Worm (Caenorhabditis elegans) whole organism, L2 larva: Measurements from ENCODE around the gene unc-2.

Experiments used
- C34F6.9 ChIP-seq: fragments of 150-350 bp; optimal IDR thresholded peaks from 2 replicates; lab custom pipeline; 2014; ENCODE audit warnings: missing biosample characterization, missing genetic modification characterization
- F13H6.1 ChIP-seq: sonication (generic microtip); optimal IDR thresholded peaks from 2 replicates; lab custom pipeline; 2016; ENCODE audit warnings: missing genetic modification characterization, missing compliant biosample characterization
- R02D3.7 ChIP-seq: fragments of 150-350 bp; optimal IDR thresholded peaks from 2 replicates; lab custom pipeline; 2014; ENCODE audit warnings: missing biosample characterization, missing genetic modification characterization
- Y55F3AM.14 ChIP-seq: fragments of 200-800 bp; sonication (Bioruptor generic); optimal IDR thresholded peaks from 2 replicates; lab custom pipeline; 2018; ENCODE audit warnings: mild to moderate bottlenecking, missing genetic modification characterization, missing compliant biosample characterization
- ZK546.5 ChIP-seq: sonication (generic microtip); optimal IDR thresholded peaks from 2 replicates; lab custom pipeline; 2017; ENCODE audit warnings: missing biosample characterization, missing genetic modification characterization
- alr-1 ChIP-seq: fragments of 150-350 bp; optimal IDR thresholded peaks from 2 replicates; lab custom pipeline; 2014; ENCODE audit warnings: missing biosample characterization, missing genetic modification characterization
- blmp-1 ChIP-seq: sonication (generic microtip); optimal IDR thresholded peaks from 2 replicates; lab custom pipeline; 2017; ENCODE audit warnings: missing genetic modification characterization, mild to moderate bottlenecking, missing compliant biosample characterization, antibody characterized with exemption, moderate library complexity; ENCODE audit not compliant: insufficient read depth
- ceh-16 ChIP-seq: fragments of 150-350 bp; optimal IDR thresholded peaks from 2 replicates; lab custom pipeline; 2014; ENCODE audit warnings: missing biosample characterization, missing genetic modification characterization
- ceh-82 ChIP-seq: fragments of 150-350 bp; optimal IDR thresholded peaks from 2 replicates; lab custom pipeline; 2014; ENCODE audit warnings: missing biosample characterization, missing genetic modification characterization
- crh-2 ChIP-seq: sonication (generic microtip); optimal IDR thresholded peaks from 2 replicates; lab custom pipeline; 2017; ENCODE audit warnings: missing biosample characterization, missing genetic modification characterization
- dmd-4 ChIP-seq: sonication (generic microtip); optimal IDR thresholded peaks from 2 replicates; lab custom pipeline; 2017; ENCODE audit warnings: missing biosample characterization, missing genetic modification characterization
- egl-27 ChIP-seq: sonication (generic microtip); optimal IDR thresholded peaks from 3 replicates; lab custom pipeline; 2017; ENCODE audit warnings: missing biosample characterization, missing genetic modification reagents, missing genetic modification characterization
- elt-1 ChIP-seq: fragments of 150-350 bp; optimal IDR thresholded peaks from 2 replicates; lab custom pipeline; 2014; ENCODE audit warnings: missing biosample characterization, missing genetic modification characterization
- fos-1 ChIP-seq: fragments of 150-350 bp; optimal IDR thresholded peaks from 2 replicates; lab custom pipeline; 2014; ENCODE audit warnings: missing biosample characterization, missing genetic modification characterization
- gmeb-1 ChIP-seq: fragments of 150-350 bp; optimal IDR thresholded peaks from 2 replicates; lab custom pipeline; 2014; ENCODE audit warnings: missing biosample characterization, missing genetic modification characterization
- lin-11 ChIP-seq: fragments of 150-350 bp; sonication (generic microtip); optimal IDR thresholded peaks from 2 replicates; lab custom pipeline; 2014; ENCODE audit warnings: missing biosample characterization, missing genetic modification characterization, inconsistent platforms, mixed read lengths
- lin-13 ChIP-seq: fragments of 150-350 bp; optimal IDR thresholded peaks from 2 replicates; lab custom pipeline; 2014; ENCODE audit warnings: missing biosample characterization, missing genetic modification reagents, missing genetic modification characterization
- lin-39 ChIP-seq: fragments of 150-350 bp; optimal IDR thresholded peaks from 2 replicates; lab custom pipeline; 2014; ENCODE audit warnings: missing biosample characterization, missing genetic modification reagents, missing genetic modification characterization
- lsy-2 ChIP-seq, 2 experiments: fragments of 150-350 bp in 1 of 2; sonication (generic microtip) in 1 of 2; optimal IDR thresholded peaks; 2 replicates each; lab custom pipeline; 2014 to 2017; ENCODE audit warnings: missing biosample characterization in 2 of 2, missing genetic modification characterization in 2 of 2
- mab-5 ChIP-seq: fragments of 150-350 bp; optimal IDR thresholded peaks from 2 replicates; lab custom pipeline; 2014; ENCODE audit warnings: missing biosample characterization, missing genetic modification characterization
- mbf-1 ChIP-seq: sonication (generic microtip); optimal IDR thresholded peaks from 2 replicates; lab custom pipeline; 2017; ENCODE audit warnings: missing biosample characterization, missing genetic modification characterization
- mdl-1 ChIP-seq, 2 experiments: fragments of 150-350 bp in 1 of 2; sonication (generic microtip) in 1 of 2; optimal IDR thresholded peaks; 2 replicates each; lab custom pipeline; 2017; ENCODE audit warnings: missing biosample characterization in 2 of 2, missing genetic modification characterization in 2 of 2
- nhr-10 ChIP-seq: sonication (generic microtip); optimal IDR thresholded peaks from 2 replicates; lab custom pipeline; 2017; ENCODE audit warnings: missing biosample characterization, missing genetic modification characterization
- nhr-11 ChIP-seq: fragments of 150-350 bp; optimal IDR thresholded peaks from 2 replicates; lab custom pipeline; 2014; ENCODE audit warnings: missing biosample characterization, missing genetic modification characterization
- nhr-129 ChIP-seq: fragments of 150-350 bp; optimal IDR thresholded peaks from 2 replicates; lab custom pipeline; 2014; ENCODE audit warnings: missing biosample characterization, missing genetic modification characterization
- nhr-21 ChIP-seq: fragments of 150-350 bp; optimal IDR thresholded peaks from 2 replicates; lab custom pipeline; 2014; ENCODE audit warnings: missing biosample characterization, missing genetic modification characterization
- nhr-237 ChIP-seq: fragments of 150-350 bp; optimal IDR thresholded peaks from 2 replicates; lab custom pipeline; 2014; ENCODE audit warnings: missing biosample characterization, missing genetic modification characterization
- nhr-25 ChIP-seq: fragments of 150-350 bp; sonication (generic microtip); optimal IDR thresholded peaks from 3 replicates; lab custom pipeline; 2014; ENCODE audit warnings: missing biosample characterization, missing genetic modification characterization
- peb-1 ChIP-seq: fragments of 150-350 bp; optimal IDR thresholded peaks from 2 replicates; lab custom pipeline; 2014; ENCODE audit warnings: missing biosample characterization, missing genetic modification characterization
- sem-4 ChIP-seq: fragments of 150-350 bp; optimal IDR thresholded peaks from 2 replicates; lab custom pipeline; 2014; ENCODE audit warnings: missing biosample characterization, missing genetic modification reagents, missing genetic modification characterization
- skn-1 ChIP-seq: sonication (generic microtip); optimal IDR thresholded peaks from 2 replicates; lab custom pipeline; 2017; ENCODE audit warnings: missing biosample characterization, missing genetic modification characterization
- sma-3 ChIP-seq: sonication (generic microtip); optimal IDR thresholded peaks from 2 replicates; lab custom pipeline; 2016; ENCODE audit warnings: missing genetic modification reagents, missing genetic modification characterization, missing compliant biosample characterization
- sma-9 ChIP-seq, 2 experiments: fragments of 150-350 bp in 1 of 2; sonication (generic microtip) in 1 of 2; optimal IDR thresholded peaks; 2 replicates each; lab custom pipeline; 2014 to 2016; ENCODE audit warnings: missing genetic modification characterization in 2 of 2, mild to moderate bottlenecking in 1 of 2, missing biosample characterization in 1 of 2, missing compliant biosample characterization in 1 of 2, missing genetic modification reagents in 1 of 2, moderate library complexity in 1 of 2
- snpc-4 ChIP-seq: fragments of 150-350 bp; optimal IDR thresholded peaks from 2 replicates; lab custom pipeline; 2014; ENCODE audit warnings: missing biosample characterization, missing genetic modification characterization
- unc-39 ChIP-seq: fragments of 150-350 bp; optimal IDR thresholded peaks from 2 replicates; lab custom pipeline; 2014; ENCODE audit warnings: missing biosample characterization, missing genetic modification characterization
- unc-55 ChIP-seq: fragments of 150-350 bp; sonication (generic microtip); optimal IDR thresholded peaks from 3 replicates; lab custom pipeline; 2014; ENCODE audit warnings: missing biosample characterization, missing genetic modification reagents, missing genetic modification characterization
- zag-1 ChIP-seq: fragments of 150-350 bp; optimal IDR thresholded peaks from 2 replicates; lab custom pipeline; 2014; ENCODE audit warnings: missing biosample characterization, missing genetic modification characterization
- ztf-1 ChIP-seq: fragments of 200-800 bp; sonication (Bioruptor generic); conservative IDR thresholded peaks from 2 replicates; pipeline ENCODE4 v1.3.6; 2022; ENCODE audit warnings: missing genetic modification characterization, missing compliant biosample characterization
- ztf-11 ChIP-seq: sonication (generic microtip); optimal IDR thresholded peaks from 2 replicates; lab custom pipeline; 2017; ENCODE audit warnings: missing biosample characterization, missing genetic modification characterization
- ztf-4 ChIP-seq: fragments of 150-350 bp; optimal IDR thresholded peaks from 2 replicates; lab custom pipeline; 2014; ENCODE audit warnings: missing biosample characterization, missing genetic modification characterization

unc-2 gene

DNA sequence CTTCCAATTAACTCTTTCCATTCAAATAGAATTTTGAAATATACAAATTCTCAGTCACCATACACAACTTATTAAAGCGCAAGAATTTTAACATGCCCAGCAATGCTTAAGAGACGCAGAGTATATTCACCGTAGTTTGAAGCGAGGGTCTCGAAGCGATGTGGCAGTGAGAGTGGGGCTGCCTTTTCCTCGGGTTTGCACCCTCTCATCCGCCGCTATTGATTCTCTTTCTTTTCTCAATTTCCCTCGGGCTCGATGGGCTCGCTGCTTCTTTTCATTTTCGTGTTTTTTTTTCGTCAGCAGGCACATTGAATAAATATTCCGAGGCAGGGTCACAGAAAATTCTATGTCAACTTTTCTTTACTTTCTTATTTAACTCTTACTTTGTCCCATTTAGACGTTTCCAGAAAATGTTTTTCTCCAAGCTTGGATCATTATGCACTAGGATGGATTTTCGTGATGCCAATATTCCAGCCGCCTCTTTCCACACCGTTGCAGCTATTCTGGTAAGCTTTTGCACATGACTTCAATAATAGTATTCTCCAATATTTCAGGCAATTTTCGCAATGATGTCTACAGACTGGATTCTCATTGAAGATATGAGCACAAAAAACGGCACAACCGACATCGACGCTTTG lies 74.6 kb downstream of the unc-2 start, which contains the start of gene T14G11.1 (continued):
- TF ChIP-seq nhr-129 (tag; lab: Kevin White, UChicago) (peak; percentile 78), lin-11 (peak; percentile 59), skn-1 (tag; lab: Kevin White, UChicago) (no peak), nhr-25 (tag; lab: Kevin White, UChicago) (peak; percentile 55), F13H6.1 (peak; percentile 69), egl-27 (tag; lab: Kevin White, UChicago) (no peak), ztf-11 (no peak), Y55F3AM.14 (GFP tag; lab: Kevin White, UChicago) (no peak), ZK546.5 (tag; lab: Kevin White, UChicago) (no peak), mbf-1 (tag; lab: Kevin White, UChicago) (no peak), ceh-82 (tag; lab: Kevin White, UChicago) (peak; percentile 11), elt-1 (no peak), ztf-1 (GFP tag; lab: Robert Waterston, UW) (no peak), ceh-16 (tag; lab: Kevin White, UChicago) (no peak), lin-39 (no peak), nhr-237 (tag; lab: Kevin White, UChicago) (no peak), ztf-4 (tag; lab: Kevin White, UChicago) (peak; percentile 43), sem-4 (tag; lab: Kevin White, UChicago) (peak; percentile 77)

DNA sequence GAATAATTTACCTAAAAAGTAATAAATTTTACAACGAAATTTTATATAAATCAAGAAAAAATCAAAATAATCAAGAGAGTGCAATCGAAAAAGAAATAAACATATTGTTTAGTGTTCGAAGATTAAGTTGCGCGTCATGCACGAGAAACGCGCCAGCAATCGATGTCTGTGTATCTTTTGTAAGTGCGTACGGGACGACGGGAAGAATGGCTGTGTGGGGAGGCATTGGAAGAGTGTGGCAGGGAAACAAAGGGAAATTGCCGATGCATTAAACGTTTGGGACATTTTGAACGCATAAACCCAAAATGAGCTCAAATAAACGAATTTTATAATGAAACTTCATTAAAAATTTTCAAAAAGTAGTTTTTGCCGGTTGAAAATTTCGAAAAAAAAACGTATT lies 76.2 kb downstream of the unc-2 start, which contains the start of gene immt-1:
immt-1 (minus strand) TSS at position 11 of the 400 bp plus-strand sequence.
- TF ChIP-seq nhr-25 (tag; lab: Kevin White, UChicago) (peak; percentile 65), dmd-4 (tag; lab: Kevin White, UChicago) (peak; percentile 57), nhr-237 (tag; lab: Kevin White, UChicago) (no peak), unc-39 (tag; lab: Kevin White, UChicago) (no peak), nhr-11 (no peak), peb-1 (no peak), ZK546.5 (tag; lab: Kevin White, UChicago) (no peak), ceh-16 (tag; lab: Kevin White, UChicago) (peak; percentile 32), gmeb-1 (peak; percentile 68), ztf-4 (tag; lab: Kevin White, UChicago) (peak; percentile 76), snpc-4 (tag; lab: Kevin White, UChicago) (peak; percentile 65), F13H6.1 (peak; percentile 73), crh-2 (peak; percentile 85), mdl-1 (tag; optimal IDR thresholded peaks at IDR 0.05; lab: Kevin White, UChicago) (no peak), C34F6.9 (tag; lab: Kevin White, UChicago) (peak; percentile 90), sma-9 (GFP tag; optimal IDR thresholded peaks at IDR 0.05; lab: Kevin White, UChicago) (peak; percentile 63), sma-9 (tag; optimal IDR thresholded peaks at IDR 0.05; lab: Kevin White, UChicago) (no peak), sem-4 (tag; lab: Kevin White, UChicago) (peak; percentile 54), nhr-10 (tag; lab: Kevin White, UChicago) (no peak), unc-55 (GFP tag; lab: Kevin White, UChicago) (peak; percentile 92), lin-11 (peak; percentile 60), zag-1 (tag; lab: Kevin White, UChicago) (peak; percentile 73), sma-3 (GFP tag; lab: Kevin White, UChicago) (peak; percentile 56), nhr-129 (tag; lab: Kevin White, UChicago) (peak; percentile 90), fos-1 (tag; lab: Kevin White, UChicago) (peak; percentile 90), alr-1 (no peak), lsy-2 (tag; optimal IDR thresholded peaks at IDR 0.05; lab: Kevin White, UChicago) (peak; percentile 64 to 91), lin-39 (no peak), skn-1 (tag; lab: Kevin White, UChicago) (peak; percentile 59), lin-13 (GFP tag; lab: Kevin White, UChicago) (peak; percentile 76), nhr-21 (tag; lab: Kevin White, UChicago) (peak; percentile 29), mab-5 (tag; lab: Kevin White, UChicago) (peak; percentile 62)

DNA sequence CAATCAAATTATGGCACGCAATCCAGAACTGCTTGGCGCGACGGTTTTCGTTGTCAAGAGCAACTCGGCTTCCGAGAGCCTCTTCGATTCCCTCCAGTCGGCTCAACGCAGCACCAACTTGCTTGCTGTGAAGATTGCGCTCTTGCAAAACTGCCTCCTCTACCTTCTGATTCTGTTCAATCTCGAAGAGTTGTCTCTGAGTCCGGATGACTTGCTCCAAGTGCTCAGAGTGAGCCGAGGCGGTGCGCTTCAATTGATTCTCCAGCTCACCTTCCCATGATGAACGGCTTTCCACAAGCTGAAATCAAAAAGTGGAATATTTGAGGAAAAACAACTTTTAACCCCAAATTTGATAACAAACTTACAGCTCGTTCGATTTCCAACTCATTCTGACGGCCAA lies 78.9 kb downstream of the unc-2 start:
- TF ChIP-seq R02D3.7 (no peak), mdl-1 (tag; optimal IDR thresholded peaks at IDR 0.05; lab: Kevin White, UChicago) (no peak), fos-1 (tag; lab: Kevin White, UChicago) (no peak), blmp-1 (tag; lab: Kevin White, UChicago) (no peak), alr-1 (no peak)
